Fruit fly (Drosophila melanogaster) whole organism, embryonic: ENCODE measurements around the gene Elp3.

Source experiments
- Adf1 ChIP-seq: fragments of 200-800 bp; sonication (Bioruptor generic); IDR thresholded peaks from 2 replicates; pipeline ENCODE4 v1.3.6; 2022; ENCODE audit warnings: missing biosample characterization, missing genetic modification characterization
- B-H1 ChIP-seq: fragments of 200-800 bp; sonication (Bioruptor generic); IDR thresholded peaks from 3 replicates; pipeline ENCODE4 v1.3.6; 2022; ENCODE audit warnings: missing biosample characterization, missing genetic modification characterization
- BEAF-32 ChIP-seq: fragments of 200-800 bp; sonication (Bioruptor generic); optimal IDR thresholded peaks from 3 replicates; lab custom pipeline; 2017; ENCODE audit warnings: missing biosample characterization, missing genetic modification characterization, mild to moderate bottlenecking, moderate library complexity, missing genetic modification reagents
- Blimp-1 ChIP-seq: fragments of 200-800 bp; sonication (Bioruptor generic); optimal IDR thresholded peaks from 3 replicates; lab custom pipeline; 2018; ENCODE audit warnings: missing biosample characterization, missing genetic modification characterization, mild to moderate bottlenecking, moderate library complexity, missing genetic modification reagents
- CG10959 ChIP-seq: fragments of 200-800 bp; sonication (Bioruptor generic); IDR thresholded peaks from 2 replicates; pipeline ENCODE4 v1.3.6; 2022; ENCODE audit warnings: missing biosample characterization, missing genetic modification characterization
- CG11085 ChIP-seq: fragments of 200-800 bp; sonication (Bioruptor generic); IDR thresholded peaks from 2 replicates; pipeline ENCODE4 v1.3.6; 2022; ENCODE audit warnings: missing biosample characterization, missing genetic modification characterization
- CG12299 ChIP-seq: fragments of 200-800 bp; sonication (Bioruptor generic); optimal IDR thresholded peaks from 2 replicates; lab custom pipeline; 2018; ENCODE audit warnings: missing biosample characterization, mild to moderate bottlenecking, missing genetic modification characterization
- CG1233 ChIP-seq: fragments of 200-800 bp; sonication (Bioruptor generic); optimal IDR thresholded peaks from 4 replicates; lab custom pipeline; 2018; ENCODE audit warnings: missing biosample characterization, mild to moderate bottlenecking, missing genetic modification characterization
- CG14014 ChIP-seq: fragments of 200-800 bp; sonication (Bioruptor generic); IDR thresholded peaks from 2 replicates; pipeline ENCODE4 v1.3.6; 2022; ENCODE audit warnings: missing biosample characterization, missing genetic modification characterization
- CG14710 ChIP-seq: fragments of 200-800 bp; sonication (Bioruptor generic); optimal IDR thresholded peaks from 3 replicates; lab custom pipeline; 2019; ENCODE audit warnings: missing biosample characterization, mild to moderate bottlenecking, missing genetic modification characterization, moderate library complexity
- CG16815 ChIP-seq: fragments of 200-800 bp; sonication (Bioruptor generic); optimal IDR thresholded peaks from 3 replicates; lab custom pipeline; 2017; ENCODE audit warnings: missing biosample characterization, mild to moderate bottlenecking, missing genetic modification characterization
- CG17612 ChIP-seq: fragments of 200-800 bp; sonication (Bioruptor generic); IDR thresholded peaks from 2 replicates; pipeline ENCODE4 v1.3.6; 2022; ENCODE audit warnings: missing biosample characterization, missing genetic modification characterization
- CG18764 ChIP-seq: fragments of 200-800 bp; sonication (Bioruptor generic); optimal IDR thresholded peaks from 3 replicates; lab custom pipeline; 2016; ENCODE audit warnings: missing biosample characterization, missing genetic modification characterization
- CG2678 ChIP-seq: fragments of 200-800 bp; sonication (Bioruptor generic); optimal IDR thresholded peaks from 3 replicates; lab custom pipeline; 2019; ENCODE audit warnings: missing biosample characterization, mild to moderate bottlenecking, missing genetic modification characterization, moderate library complexity
- CG2712 ChIP-seq: fragments of 200-800 bp; optimal IDR thresholded peaks from 3 replicates; lab custom pipeline; 2019; ENCODE audit warnings: missing biosample characterization, mild to moderate bottlenecking, missing genetic modification characterization, moderate library complexity
- CG2875 ChIP-seq: fragments of 200-800 bp; sonication (Bioruptor generic); optimal IDR thresholded peaks from 2 replicates; lab custom pipeline; 2017; ENCODE audit warnings: missing biosample characterization, mild to moderate bottlenecking, missing genetic modification characterization, missing genetic modification reagents
- CG30403 ChIP-seq: fragments of 200-800 bp; sonication (Bioruptor generic); optimal IDR thresholded peaks from 3 replicates; lab custom pipeline; 2016; ENCODE audit warnings: missing biosample characterization, missing genetic modification characterization
- CG3838 ChIP-seq: fragments of 200-800 bp; sonication (Bioruptor generic); optimal IDR thresholded peaks from 3 replicates; lab custom pipeline; 2016; ENCODE audit warnings: missing biosample characterization, missing genetic modification characterization
- CG4404 ChIP-seq: fragments of 200-800 bp; sonication (Bioruptor generic); IDR thresholded peaks from 2 replicates; pipeline ENCODE4 v1.3.6; 2022; ENCODE audit warnings: missing biosample characterization, missing genetic modification characterization
- CG4854 ChIP-seq: fragments of 200-800 bp; sonication (Bioruptor generic); optimal IDR thresholded peaks from 2 replicates; lab custom pipeline; 2016; ENCODE audit warnings: missing biosample characterization, missing genetic modification characterization, inconsistent platforms
- CG5953 ChIP-seq: fragments of 200-800 bp; sonication (Bioruptor generic); IDR thresholded peaks from 2 replicates; pipeline ENCODE4 v1.3.6; 2022; ENCODE audit warnings: missing biosample characterization, missing genetic modification characterization
- CG6254 ChIP-seq: fragments of 200-800 bp; sonication (Bioruptor generic); optimal IDR thresholded peaks from 3 replicates; lab custom pipeline; 2017; ENCODE audit warnings: mild to moderate bottlenecking, missing biosample characterization, missing genetic modification reagents, missing genetic modification characterization
- CG7357 ChIP-seq: fragments of 200-800 bp; sonication (Bioruptor generic); IDR thresholded peaks from 3 replicates; pipeline ENCODE4 v1.3.6; 2022; ENCODE audit warnings: missing biosample characterization, missing genetic modification characterization
- CG7987 ChIP-seq: fragments of 200-800 bp; sonication (Bioruptor generic); optimal IDR thresholded peaks from 2 replicates; lab custom pipeline; 2018; ENCODE audit warnings: missing biosample characterization, mild to moderate bottlenecking, missing genetic modification characterization, moderate library complexity
- CG8290 ChIP-seq, 3 experiments: fragments of 200-800 bp; sonication (Bioruptor generic); optimal IDR thresholded peaks; 2 replicates each; lab custom pipeline; 2016 to 2019; ENCODE audit warnings: missing biosample characterization in 3 of 3, missing genetic modification characterization in 3 of 3, mild to moderate bottlenecking in 2 of 3, moderate library complexity in 1 of 3
- E2f1 ChIP-seq: fragments of 200-800 bp; sonication (Bioruptor generic); IDR thresholded peaks from 2 replicates; pipeline ENCODE4 v1.3.6; 2022; ENCODE audit warnings: missing biosample characterization, missing genetic modification characterization
- H15 ChIP-seq: fragments of 200-800 bp; sonication (Bioruptor generic); IDR thresholded peaks from 3 replicates; pipeline ENCODE4 v1.3.6; 2022; ENCODE audit warnings: missing biosample characterization, missing genetic modification characterization
- Hand ChIP-seq: fragments of 200-800 bp; sonication (Bioruptor generic); optimal IDR thresholded peaks from 2 replicates; lab custom pipeline; 2017; ENCODE audit warnings: mild to moderate bottlenecking, missing biosample characterization, missing genetic modification reagents, missing genetic modification characterization
- Hmx ChIP-seq: fragments of 200-800 bp; sonication (Bioruptor generic); optimal IDR thresholded peaks from 2 replicates; lab custom pipeline; 2016; ENCODE audit warnings: missing biosample characterization, missing genetic modification characterization
- Max ChIP-seq: fragments of 200-800 bp; sonication (Bioruptor generic); optimal IDR thresholded peaks from 2 replicates; lab custom pipeline; 2016; ENCODE audit warnings: missing biosample characterization, mild to moderate bottlenecking, missing genetic modification characterization
- Med ChIP-seq: fragments of 200-800 bp; sonication (Bioruptor generic); peaks from one replicate; lab custom pipeline; 2016; ENCODE audit warnings: missing biosample characterization, missing genetic modification characterization, mild to moderate bottlenecking, inconsistent platforms, moderate library complexity
- Mrtf ChIP-seq: fragments of 200-800 bp; sonication (Bioruptor generic); IDR thresholded peaks from 3 replicates; pipeline ENCODE4 v1.3.6; 2022; ENCODE audit warnings: missing biosample characterization, missing genetic modification characterization
- Poxn ChIP-seq: fragments of 200-800 bp; sonication (Bioruptor generic); IDR thresholded peaks from 2 replicates; pipeline ENCODE4 v1.3.6; 2022; ENCODE audit warnings: missing biosample characterization, missing genetic modification characterization
- Trl ChIP-seq, 3 experiments: fragments of >200 bp in 2 of 3; fragments of 200-800 bp in 1 of 3; sonication (Bioruptor generic) in 1 of 3; optimal IDR thresholded peaks; 2 replicates in 1 of 3; 3 replicates in 2 of 3; lab custom pipeline; 2016 to 2017; ENCODE audit warnings: missing biosample characterization in 1 of 3, missing genetic modification characterization in 1 of 3
- bsh ChIP-seq, 2 experiments: fragments of 200-800 bp; sonication (Bioruptor generic); optimal IDR thresholded peaks; 2 replicates each; lab custom pipeline; 2017 to 2018; ENCODE audit warnings: mild to moderate bottlenecking in 2 of 2, missing biosample characterization in 2 of 2, missing genetic modification characterization in 2 of 2, moderate library complexity in 1 of 2
- corto ChIP-seq: fragments of 200-800 bp; sonication (Bioruptor generic); optimal IDR thresholded peaks from 2 replicates; lab custom pipeline; 2016; ENCODE audit warnings: missing biosample characterization, mild to moderate bottlenecking, missing genetic modification characterization, moderate library complexity
- esg ChIP-seq: fragments of 200-800 bp; sonication (Bioruptor generic); conservative IDR thresholded peaks from 2 replicates; pipeline ENCODE4 v1.3.6; 2022; ENCODE audit warnings: missing biosample characterization, missing genetic modification characterization
- eve ChIP-seq, 2 experiments: fragments of >200 bp; optimal IDR thresholded peaks; 2 replicates each; lab custom pipeline; 2017; ENCODE audit warnings: missing biosample characterization in 2 of 2, missing genetic modification characterization in 2 of 2
- fu2 ChIP-seq: fragments of 200-800 bp; sonication (Bioruptor generic); optimal IDR thresholded peaks from 2 replicates; lab custom pipeline; 2016; ENCODE audit warnings: missing biosample characterization, missing genetic modification characterization
- gcm ChIP-seq: fragments of 200-800 bp; sonication (Bioruptor generic); optimal IDR thresholded peaks from 2 replicates; lab custom pipeline; 2019; ENCODE audit warnings: missing biosample characterization, mild to moderate bottlenecking, missing genetic modification characterization, moderate library complexity
- ken ChIP-seq: fragments of 200-800 bp; sonication (Bioruptor generic); IDR thresholded peaks from 3 replicates; pipeline ENCODE4 v1.3.6; 2022; ENCODE audit warnings: missing biosample characterization, missing genetic modification characterization
- lbe ChIP-seq: fragments of 200-800 bp; sonication (Bioruptor generic); optimal IDR thresholded peaks from 2 replicates; lab custom pipeline; 2016; ENCODE audit warnings: missing biosample characterization, mild to moderate bottlenecking, missing genetic modification characterization
- lmd ChIP-seq: fragments of 200-800 bp; sonication (Bioruptor generic); IDR thresholded peaks from 2 replicates; pipeline ENCODE4 v1.3.6; 2022; ENCODE audit warnings: missing biosample characterization, missing genetic modification characterization
- mirr ChIP-seq: fragments of 200-800 bp; sonication (Bioruptor generic); optimal IDR thresholded peaks from 3 replicates; lab custom pipeline; 2018; ENCODE audit warnings: missing biosample characterization, mild to moderate bottlenecking, missing genetic modification characterization
- nerfin-1 ChIP-seq: fragments of 200-800 bp; sonication (Bioruptor generic); optimal IDR thresholded peaks from 3 replicates; lab custom pipeline; 2019; ENCODE audit warnings: missing biosample characterization, mild to moderate bottlenecking, missing genetic modification characterization, moderate library complexity
- org-1 ChIP-seq: fragments of 200-800 bp; sonication (Bioruptor generic); optimal IDR thresholded peaks from 2 replicates; lab custom pipeline; 2017; ENCODE audit warnings: missing biosample characterization, missing genetic modification characterization
- pnt ChIP-seq: fragments of 200-800 bp; sonication (Bioruptor generic); optimal IDR thresholded peaks from 3 replicates; lab custom pipeline; 2016; ENCODE audit warnings: missing biosample characterization, missing genetic modification characterization
- so ChIP-seq: fragments of 200-800 bp; sonication (Bioruptor generic); IDR thresholded peaks from 3 replicates; pipeline ENCODE4 v1.3.6; 2022; ENCODE audit warnings: missing biosample characterization, missing genetic modification characterization
- yki ChIP-seq: fragments of >200 bp; optimal IDR thresholded peaks from 3 replicates; lab custom pipeline; 2018
- z ChIP-seq: fragments of 200-800 bp; sonication (Bioruptor generic); IDR thresholded peaks from 3 replicates; pipeline ENCODE4 v1.3.6; 2022; ENCODE audit warnings: missing biosample characterization, missing genetic modification characterization

Gene Elp3

dm6 chr2L:4454009-4454689 is 9.6 kb downstream of the Elp3 start, which contains the start of the genes Secp43 and ND-B8 (continued):
- TF ChIP-seq CG3838 (GFP tag; lab: Kevin White, UChicago) (no peak), corto (no peak), lmd (no peak), Hmx (no peak), lbe (no peak), CG7357 (GFP tag; lab: Robert Waterston, UW) (no peak), eve (GFP tag; optimal IDR thresholded peaks at IDR 0.05; lab: Kevin White, UChicago) (no peak), E2f1 (GFP tag; lab: Robert Waterston, UW) (no peak), Mrtf (no peak), Poxn (GFP tag; lab: Robert Waterston, UW) (no peak), CG6254 (GFP tag; lab: Kevin White, UChicago) (no peak), Trl (optimal IDR thresholded peaks at IDR 0.05; lab: Kevin White, UChicago) (no peak), Trl (GFP tag; optimal IDR thresholded peaks at IDR 0.05; lab: Kevin White, UChicago) (no peak), CG14710 (peak; percentile 77), Med (peak; percentile 81), CG18764 (no peak), CG4404 (GFP tag; lab: Robert Waterston, UW) (no peak), Adf1 (no peak), yki (no peak), nerfin-1 (peak; percentile 5), fu2 (no peak), org-1 (no peak), CG10959 (no peak), CG4854 (GFP tag; lab: Kevin White, UChicago) (no peak), z (GFP tag; lab: Robert Waterston, UW) (no peak), CG16815 (GFP tag; lab: Kevin White, UChicago) (no peak), Hand (no peak), so (GFP tag; lab: Robert Waterston, UW) (no peak), gcm (no peak), ken (GFP tag; lab: Robert Waterston, UW) (no peak), Blimp-1 (GFP tag; lab: Kevin White, UChicago) (no peak), B-H1 (GFP tag; lab: Robert Waterston, UW) (no peak), CG8290 (GFP tag; optimal IDR thresholded peaks at IDR 0.05; lab: Kevin White, UChicago) (peak; percentile 56), CG8290 (tag; optimal IDR thresholded peaks at IDR 0.05; lab: Kevin White, UChicago) (peak in 1 of 2 experiments; percentile 71), CG2875 (no peak), esg (GFP tag; lab: Robert Waterston, UW) (no peak), CG7987 (no peak), CG2678 (no peak), mirr (GFP tag; lab: Kevin White, UChicago) (peak; percentile 17), CG30403 (GFP tag; lab: Kevin White, UChicago) (no peak), bsh (GFP tag; optimal IDR thresholded peaks at IDR 0.05; lab: Kevin White, UChicago) (no peak), Max (GFP tag; lab: Kevin White, UChicago) (no peak), pnt (GFP tag; lab: Kevin White, UChicago) (no peak), CG14014 (GFP tag; lab: Robert Waterston, UW) (no peak), CG1233 (GFP tag; lab: Kevin White, UChicago) (no peak), H15 (GFP tag; lab: Robert Waterston, UW) (no peak), CG12299 (tag; lab: Kevin White, UChicago) (no peak), BEAF-32 (GFP tag; lab: Kevin White, UChicago) (peak; percentile 83), CG17612 (GFP tag; lab: Robert Waterston, UW) (no peak), CG2712 (tag; lab: Kevin White, UChicago) (peak; percentile 41), CG11085 (no peak), CG5953 (GFP tag; lab: Robert Waterston, UW) (no peak)
